Fruit fly (Drosophila melanogaster) whole organism, embryonic: ENCODE measurements around the gene Lerp.

Experiments used
- Atf-2 ChIP-seq: fragments of 200-800 bp; sonication (Bioruptor generic); optimal IDR thresholded peaks from 2 replicates; lab custom pipeline; 2016; ENCODE audit warnings: missing biosample characterization, missing genetic modification characterization
- Atf3 ChIP-seq: fragments of 200-800 bp; sonication (Bioruptor generic); optimal IDR thresholded peaks from 3 replicates; lab custom pipeline; 2016; ENCODE audit warnings: missing biosample characterization, missing genetic modification characterization
- CG10959 ChIP-seq: fragments of 200-800 bp; sonication (Bioruptor generic); IDR thresholded peaks from 2 replicates; pipeline ENCODE4 v1.3.6; 2022; ENCODE audit warnings: missing biosample characterization, missing genetic modification characterization
- CG11504 ChIP-seq: fragments of 200-800 bp; sonication (Bioruptor generic); optimal IDR thresholded peaks from 3 replicates; lab custom pipeline; 2019; ENCODE audit warnings: missing biosample characterization, mild to moderate bottlenecking, missing genetic modification characterization, moderate library complexity
- CG11696 ChIP-seq: fragments of 200-800 bp; sonication (Bioruptor generic); IDR thresholded peaks from 2 replicates; pipeline ENCODE4 v1.3.6; 2022; ENCODE audit warnings: missing biosample characterization, missing genetic modification characterization
- CG13775 ChIP-seq: fragments of 200-800 bp; sonication (Bioruptor generic); optimal IDR thresholded peaks from 3 replicates; lab custom pipeline; 2017; ENCODE audit warnings: missing biosample characterization, mild to moderate bottlenecking, missing genetic modification characterization
- CG14710 ChIP-seq: fragments of 200-800 bp; sonication (Bioruptor generic); optimal IDR thresholded peaks from 3 replicates; lab custom pipeline; 2019; ENCODE audit warnings: missing biosample characterization, mild to moderate bottlenecking, missing genetic modification characterization, moderate library complexity
- CG2129 ChIP-seq: fragments of 200-800 bp; sonication (Bioruptor generic); IDR thresholded peaks from 2 replicates; pipeline ENCODE4 v1.3.6; 2022; ENCODE audit warnings: missing biosample characterization, missing genetic modification characterization; ENCODE audit not compliant: partially characterized antibody
- CG2678 ChIP-seq: fragments of 200-800 bp; sonication (Bioruptor generic); optimal IDR thresholded peaks from 3 replicates; lab custom pipeline; 2019; ENCODE audit warnings: missing biosample characterization, mild to moderate bottlenecking, missing genetic modification characterization, moderate library complexity
- CG30403 ChIP-seq: fragments of 200-800 bp; sonication (Bioruptor generic); optimal IDR thresholded peaks from 3 replicates; lab custom pipeline; 2016; ENCODE audit warnings: missing biosample characterization, missing genetic modification characterization
- CG3065 ChIP-seq: fragments of 200-800 bp; sonication (Bioruptor generic); optimal IDR thresholded peaks from 2 replicates; lab custom pipeline; 2016; ENCODE audit warnings: missing biosample characterization, missing genetic modification characterization
- CG31224 ChIP-seq: fragments of 200-800 bp; sonication (Bioruptor generic); IDR thresholded peaks from 2 replicates; pipeline ENCODE4 v1.3.6; 2022; ENCODE audit warnings: missing biosample characterization, missing genetic modification characterization
- CG32772 ChIP-seq: fragments of 200-800 bp; sonication (Bioruptor generic); IDR thresholded peaks from 2 replicates; pipeline ENCODE4 v1.3.6; 2022; ENCODE audit warnings: missing biosample characterization, missing genetic modification characterization
- CG3995 ChIP-seq: fragments of 200-800 bp; sonication (Bioruptor generic); optimal IDR thresholded peaks from 3 replicates; lab custom pipeline; 2016; ENCODE audit warnings: missing biosample characterization, missing genetic modification characterization
- CG4360 ChIP-seq: fragments of 200-800 bp; sonication (Bioruptor generic); IDR thresholded peaks from 2 replicates; pipeline ENCODE4 v1.3.6; 2022; ENCODE audit warnings: missing biosample characterization, missing genetic modification characterization
- CG4424 ChIP-seq: fragments of 200-800 bp; sonication (Bioruptor generic); optimal IDR thresholded peaks from 3 replicates; lab custom pipeline; 2016; ENCODE audit warnings: missing biosample characterization, missing genetic modification characterization
- CG6254 ChIP-seq: fragments of 200-800 bp; sonication (Bioruptor generic); optimal IDR thresholded peaks from 3 replicates; lab custom pipeline; 2017; ENCODE audit warnings: mild to moderate bottlenecking, missing biosample characterization, missing genetic modification reagents, missing genetic modification characterization
- CG7556 ChIP-seq: fragments of 200-800 bp; sonication (Bioruptor generic); optimal IDR thresholded peaks from 2 replicates; lab custom pipeline; 2017; ENCODE audit warnings: missing biosample characterization, mild to moderate bottlenecking, missing genetic modification characterization
- CG7839 ChIP-seq: fragments of 200-800 bp; sonication (Bioruptor generic); optimal IDR thresholded peaks from 3 replicates; lab custom pipeline; 2018; ENCODE audit warnings: missing biosample characterization, mild to moderate bottlenecking, missing genetic modification characterization, moderate library complexity
- Dbx ChIP-seq: fragments of 200-800 bp; sonication (Bioruptor generic); IDR thresholded peaks from 3 replicates; pipeline ENCODE4 v1.3.6; 2022; ENCODE audit warnings: missing biosample characterization, missing genetic modification characterization
- Elba2 ChIP-seq: fragments of 200-800 bp; sonication (Bioruptor generic); optimal IDR thresholded peaks from 3 replicates; lab custom pipeline; 2016; ENCODE audit warnings: missing biosample characterization, missing genetic modification characterization
- Fer1 ChIP-seq: fragments of 200-800 bp; sonication (Bioruptor generic); optimal IDR thresholded peaks from 2 replicates; lab custom pipeline; 2017; ENCODE audit warnings: missing biosample characterization, mild to moderate bottlenecking, missing genetic modification characterization
- Fer2 ChIP-seq: fragments of 200-800 bp; sonication (Bioruptor generic); optimal IDR thresholded peaks from 2 replicates; lab custom pipeline; 2018; ENCODE audit warnings: missing biosample characterization, mild to moderate bottlenecking, missing genetic modification characterization, moderate library complexity
- Fer3 ChIP-seq: fragments of 200-800 bp; sonication (Bioruptor generic); optimal IDR thresholded peaks from 2 replicates; lab custom pipeline; 2018; ENCODE audit warnings: missing biosample characterization, mild to moderate bottlenecking, missing genetic modification characterization, moderate library complexity
- H2.0 ChIP-seq: fragments of 200-800 bp; sonication (Bioruptor generic); IDR thresholded peaks from 2 replicates; pipeline ENCODE4 v1.3.6; 2022; ENCODE audit warnings: missing biosample characterization, missing genetic modification characterization
- HmgD ChIP-seq: fragments of 200-800 bp; sonication (Bioruptor generic); optimal IDR thresholded peaks from 3 replicates; lab custom pipeline; 2016; ENCODE audit warnings: missing biosample characterization, missing genetic modification characterization
- Hr3 ChIP-seq: fragments of 200-800 bp; sonication (Bioruptor generic); optimal IDR thresholded peaks from 3 replicates; lab custom pipeline; 2016; ENCODE audit warnings: missing biosample characterization, missing genetic modification characterization
- Hr39 ChIP-seq: fragments of >200 bp; optimal IDR thresholded peaks from 2 replicates; lab custom pipeline; 2017
- Hsf ChIP-seq: fragments of 200-800 bp; sonication (Bioruptor generic); optimal IDR thresholded peaks from 3 replicates; lab custom pipeline; 2016; ENCODE audit warnings: missing biosample characterization, missing genetic modification characterization
- Meics ChIP-seq: fragments of 200-800 bp; sonication (Bioruptor generic); optimal IDR thresholded peaks from 2 replicates; lab custom pipeline; 2017; ENCODE audit warnings: missing biosample characterization, mild to moderate bottlenecking, missing genetic modification characterization
- Myb ChIP-seq: fragments of 200-800 bp; sonication (Bioruptor generic); optimal IDR thresholded peaks from 2 replicates; lab custom pipeline; 2016; ENCODE audit warnings: missing biosample characterization, missing genetic modification characterization
- Oli ChIP-seq: fragments of 200-800 bp; sonication (Bioruptor generic); optimal IDR thresholded peaks from 2 replicates; lab custom pipeline; 2018; ENCODE audit warnings: missing biosample characterization, mild to moderate bottlenecking, missing genetic modification characterization, moderate library complexity
- Opbp ChIP-seq: fragments of 200-800 bp; sonication (Bioruptor generic); IDR thresholded peaks from 3 replicates; pipeline ENCODE4 v1.3.6; 2022; ENCODE audit warnings: missing biosample characterization, missing genetic modification characterization; ENCODE audit not compliant: partially characterized antibody
- Xrp1 ChIP-seq: fragments of 200-800 bp; sonication (Bioruptor generic); IDR thresholded peaks from 2 replicates; pipeline ENCODE4 v1.3.6; 2022; ENCODE audit warnings: missing biosample characterization, missing genetic modification characterization
- bowl ChIP-seq: fragments of 200-800 bp; sonication (Bioruptor generic); IDR thresholded peaks from 2 replicates; pipeline ENCODE4 v1.3.6; 2022; ENCODE audit warnings: missing biosample characterization, missing genetic modification characterization
- bsh ChIP-seq, 2 experiments: fragments of 200-800 bp; sonication (Bioruptor generic); optimal IDR thresholded peaks; 2 replicates each; lab custom pipeline; 2017 to 2018; ENCODE audit warnings: mild to moderate bottlenecking in 2 of 2, missing biosample characterization in 2 of 2, missing genetic modification characterization in 2 of 2, moderate library complexity in 1 of 2
- cg ChIP-seq: fragments of 200-800 bp; sonication (Bioruptor generic); optimal IDR thresholded peaks from 3 replicates; lab custom pipeline; 2019; ENCODE audit warnings: missing biosample characterization, mild to moderate bottlenecking, missing genetic modification characterization, moderate library complexity
- disco-r ChIP-seq: fragments of 200-800 bp; sonication (Bioruptor generic); optimal IDR thresholded peaks from 2 replicates; lab custom pipeline; 2016; ENCODE audit warnings: missing biosample characterization, missing genetic modification characterization
- dpn ChIP-seq, 2 experiments: fragments of 200-800 bp; sonication (Bioruptor generic); optimal IDR thresholded peaks; 3 replicates each; lab custom pipeline; 2016; ENCODE audit warnings: missing biosample characterization in 2 of 2, missing genetic modification characterization in 2 of 2
- en ChIP-seq: fragments of 200-800 bp; sonication (Bioruptor generic); optimal IDR thresholded peaks from 2 replicates; lab custom pipeline; 2016; ENCODE audit warnings: missing biosample characterization, missing genetic modification characterization
- eve ChIP-seq, 2 experiments: fragments of >200 bp; optimal IDR thresholded peaks; 2 replicates each; lab custom pipeline; 2017; ENCODE audit warnings: missing biosample characterization in 2 of 2, missing genetic modification characterization in 2 of 2
- fd102C ChIP-seq: fragments of 200-800 bp; sonication (Bioruptor generic); optimal IDR thresholded peaks from 2 replicates; lab custom pipeline; 2018; ENCODE audit warnings: missing biosample characterization, mild to moderate bottlenecking, missing genetic modification characterization, moderate library complexity
- grau ChIP-seq: fragments of 200-800 bp; optimal IDR thresholded peaks from 3 replicates; lab custom pipeline; 2019; ENCODE audit warnings: missing biosample characterization, mild to moderate bottlenecking, missing genetic modification characterization, moderate library complexity
- jigr1 ChIP-seq: fragments of 200-800 bp; sonication (Bioruptor generic); IDR thresholded peaks from 3 replicates; pipeline ENCODE4 v1.3.6; 2022; ENCODE audit warnings: missing biosample characterization, missing genetic modification characterization
- kni ChIP-seq: fragments of 200-800 bp; sonication (Bioruptor generic); optimal IDR thresholded peaks from 3 replicates; lab custom pipeline; 2017; ENCODE audit warnings: mild to moderate bottlenecking, missing biosample characterization, missing genetic modification reagents, missing genetic modification characterization
- pita ChIP-seq: fragments of 200-800 bp; sonication (Bioruptor generic); optimal IDR thresholded peaks from 2 replicates; lab custom pipeline; 2017; ENCODE audit warnings: missing biosample characterization, mild to moderate bottlenecking, missing genetic modification characterization
- seq ChIP-seq: fragments of 200-800 bp; sonication (Bioruptor generic); IDR thresholded peaks from 2 replicates; pipeline ENCODE4 v1.3.6; 2022; ENCODE audit warnings: missing biosample characterization, missing genetic modification characterization
- slbo ChIP-seq: fragments of 200-800 bp; sonication (Bioruptor generic); IDR thresholded peaks from 2 replicates; pipeline ENCODE4 v1.3.6; 2022; ENCODE audit warnings: missing biosample characterization, missing genetic modification characterization
- sqz ChIP-seq: fragments of 200-800 bp; sonication (Bioruptor generic); optimal IDR thresholded peaks from 3 replicates; lab custom pipeline; 2018; ENCODE audit warnings: missing biosample characterization, mild to moderate bottlenecking, missing genetic modification characterization
- stwl ChIP-seq: fragments of 200-800 bp; sonication (Bioruptor generic); optimal IDR thresholded peaks from 3 replicates; lab custom pipeline; 2018; ENCODE audit warnings: missing biosample characterization, mild to moderate bottlenecking, missing genetic modification characterization, moderate library complexity
- vfl ChIP-seq: fragments of 200-800 bp; sonication (Bioruptor generic); optimal IDR thresholded peaks from 2 replicates; lab custom pipeline; 2016; ENCODE audit warnings: missing biosample characterization, missing genetic modification characterization

The Lerp gene

DNA sequence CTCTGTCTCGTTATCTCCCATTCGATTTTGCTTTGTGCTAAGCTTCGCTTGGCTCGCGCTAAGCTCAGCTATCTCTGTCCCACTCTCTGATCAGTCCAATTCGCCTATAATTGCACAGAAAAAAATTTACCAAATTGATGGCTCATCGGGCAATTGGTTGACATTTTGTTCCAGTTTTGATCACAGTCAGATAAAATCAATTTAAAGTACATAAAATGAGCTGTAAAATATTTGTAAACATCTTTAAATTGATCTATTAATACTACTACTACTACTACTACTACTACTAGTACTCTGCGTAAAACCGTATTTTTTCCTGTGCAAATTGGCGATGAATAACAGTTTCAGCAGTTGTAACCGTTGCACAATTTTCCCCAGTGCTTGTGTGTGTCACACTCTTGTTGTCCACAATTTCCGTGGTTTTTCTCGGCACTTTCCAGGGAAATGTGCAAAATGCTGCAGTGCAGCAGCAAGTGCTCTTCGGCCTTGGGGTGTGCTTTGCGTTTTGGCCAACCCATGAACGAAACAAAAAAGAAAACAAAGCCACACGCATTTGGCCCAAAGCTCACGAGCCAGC lies 63.3 kb downstream of the Lerp start (continued):
- TF ChIP-seq pita (no peak), CG10959 (no peak), Oli (tag; lab: Kevin White, UChicago) (no peak), grau (tag; lab: Kevin White, UChicago) (peak; percentile 9), disco-r (GFP tag; lab: Kevin White, UChicago) (no peak), en (GFP tag; lab: Kevin White, UChicago) (no peak), CG4360 (no peak), slbo (GFP tag; lab: Robert Waterston, UW) (0 out of 2 replicates have a peak, but pooled peaks have one; percentile 8), bowl (GFP tag; lab: Robert Waterston, UW) (no peak), Fer1 (GFP tag; lab: Kevin White, UChicago) (no peak), dpn (GFP tag; optimal IDR thresholded peaks at IDR 0.05; lab: Kevin White, UChicago) (peak; percentile 11 to 18), CG13775 (GFP tag; lab: Kevin White, UChicago) (no peak), Fer2 (tag; lab: Kevin White, UChicago) (no peak), H2.0 (GFP tag; lab: Robert Waterston, UW) (no peak), stwl (no peak), Atf3 (GFP tag; lab: Kevin White, UChicago) (no peak), Xrp1 (GFP tag; lab: Robert Waterston, UW) (0 out of 2 replicates have a peak, but pooled peaks have one; percentile 15), CG6254 (GFP tag; lab: Kevin White, UChicago) (no peak), seq (GFP tag; lab: Robert Waterston, UW) (no peak), Hsf (GFP tag; lab: Kevin White, UChicago) (no peak), CG2678 (tag; lab: Kevin White, UChicago) (peak; percentile 35), CG7839 (tag; lab: Kevin White, UChicago) (peak; percentile 14), CG3065 (GFP tag; lab: Kevin White, UChicago) (no peak), Dbx (0 out of 3 replicates have a peak, but pooled peaks have one; percentile 6), Fer3 (tag; lab: Kevin White, UChicago) (no peak), CG11696 (GFP tag; lab: Robert Waterston, UW) (no peak), CG31224 (GFP tag; lab: Robert Waterston, UW) (no peak), CG7556 (GFP tag; lab: Kevin White, UChicago) (no peak), Meics (peak; percentile 1), vfl (GFP tag; lab: Kevin White, UChicago) (no peak), jigr1 (GFP tag; lab: Robert Waterston, UW) (no peak), cg (no peak), CG11504 (tag; lab: Kevin White, UChicago) (peak; percentile 31), kni (GFP tag; lab: Kevin White, UChicago) (no peak), CG14710 (tag; lab: Kevin White, UChicago) (no peak), eve (GFP tag; optimal IDR thresholded peaks at IDR 0.05; lab: Kevin White, UChicago) (peak in 1 of 2 experiments; percentile 31), Elba2 (GFP tag; lab: Kevin White, UChicago) (no peak), Hr3 (no peak), CG30403 (peak; percentile 16), CG2129 (GFP tag; lab: Robert Waterston, UW) (no peak), Atf-2 (GFP tag; lab: Kevin White, UChicago) (no peak), CG32772 (no peak), bsh (GFP tag; optimal IDR thresholded peaks at IDR 0.05; lab: Kevin White, UChicago) (peak in 1 of 2 experiments; percentile 58), sqz (no peak), Myb (GFP tag; lab: Kevin White, UChicago) (no peak), HmgD (GFP tag; lab: Kevin White, UChicago) (no peak), Opbp (GFP tag; lab: Robert Waterston, UW) (no peak), CG3995 (GFP tag; lab: Kevin White, UChicago) (no peak), fd102C (GFP tag; lab: Kevin White, UChicago) (no peak), CG4424 (GFP tag; lab: Kevin White, UChicago) (peak; percentile 10), Hr39 (lab: Kevin White, UChicago) (no peak)
